Worm (Caenorhabditis elegans) whole organism, L4 larva: ENCODE data around the gene jhdm-1.

Experiments used
- F10B5.3 ChIP-seq: sonication (generic microtip); optimal IDR thresholded peaks from 2 replicates; lab custom pipeline; 2016; ENCODE audit warnings: mild to moderate bottlenecking, missing genetic modification characterization, missing compliant biosample characterization
- F26F4.8 ChIP-seq: fragments of 200-800 bp; sonication (Bioruptor generic); conservative IDR thresholded peaks from 2 replicates; pipeline ENCODE4 v1.3.6; 2022; ENCODE audit warnings: missing genetic modification characterization, missing compliant biosample characterization
- F37D6.2 ChIP-seq: sonication (generic microtip); optimal IDR thresholded peaks from 2 replicates; lab custom pipeline; 2016; ENCODE audit warnings: mild to moderate bottlenecking, missing genetic modification characterization, missing compliant biosample characterization
- T20F7.1 ChIP-seq: fragments of 200-800 bp; sonication (Bioruptor generic); optimal IDR thresholded peaks from 2 replicates; lab custom pipeline; 2018; ENCODE audit warnings: mild to moderate bottlenecking, missing genetic modification characterization, missing compliant biosample characterization
- T26A8.4 ChIP-seq: fragments of 200-800 bp; sonication (Bioruptor generic); IDR thresholded peaks from 2 replicates; pipeline ENCODE4 v1.3.6; 2022; ENCODE audit warnings: missing genetic modification characterization, missing compliant biosample characterization
- Y105C5A.15 ChIP-seq: fragments of 200-800 bp; sonication (Bioruptor generic); IDR thresholded peaks from 2 replicates; pipeline ENCODE4 v1.3.6; 2022; ENCODE audit warnings: missing genetic modification characterization, missing compliant biosample characterization
- Y48G9A.11 ChIP-seq: fragments of 200-800 bp; sonication (Bioruptor generic); IDR thresholded peaks from 2 replicates; pipeline ENCODE4 v1.3.6; 2022; ENCODE audit warnings: missing genetic modification reagents, missing genetic modification characterization, missing compliant biosample characterization
- ZK546.5 ChIP-seq, 2 experiments: sonication (generic microtip); optimal IDR thresholded peaks; 2 replicates each; lab custom pipeline; 2017; ENCODE audit warnings: missing biosample characterization in 2 of 2, missing genetic modification characterization in 2 of 2
- aha-1 ChIP-seq: fragments of 150-350 bp; peaks from one replicate; lab custom pipeline; 2014; ENCODE audit warnings: missing biosample characterization, missing genetic modification characterization
- aly-2 ChIP-seq: sonication (generic microtip); optimal IDR thresholded peaks from 2 replicates; lab custom pipeline; 2018; ENCODE audit warnings: missing biosample characterization, missing genetic modification characterization
- ama-1 ChIP-seq: fragments of 150-350 bp; optimal IDR thresholded peaks from 2 replicates; lab custom pipeline; 2014; ENCODE audit warnings: inconsistent platforms, mixed read lengths
- attf-4 ChIP-seq: sonication (generic microtip); optimal IDR thresholded peaks from 3 replicates; lab custom pipeline; 2017; ENCODE audit warnings: missing biosample characterization, missing genetic modification characterization
- ceh-20 ChIP-seq: fragments of 200-800 bp; sonication (Bioruptor generic); IDR thresholded peaks from 2 replicates; pipeline ENCODE4 v1.3.6; 2022; ENCODE audit warnings: missing genetic modification reagents, missing genetic modification characterization, missing compliant biosample characterization
- ceh-62 ChIP-seq: sonication (generic microtip); optimal IDR thresholded peaks from 2 replicates; lab custom pipeline; 2017; ENCODE audit warnings: missing biosample characterization, missing genetic modification characterization
- ceh-82 ChIP-seq: sonication (generic microtip); optimal IDR thresholded peaks from 2 replicates; lab custom pipeline; 2017; ENCODE audit warnings: missing biosample characterization, missing genetic modification characterization
- cey-2 ChIP-seq: sonication (generic microtip); optimal IDR thresholded peaks from 3 replicates; lab custom pipeline; 2017; ENCODE audit warnings: missing genetic modification characterization, mild to moderate bottlenecking, missing compliant biosample characterization, antibody characterized with exemption, borderline replicate concordance; ENCODE audit not compliant: insufficient read depth
- daf-8 ChIP-seq: fragments of 200-800 bp; sonication (Bioruptor generic); IDR thresholded peaks from 2 replicates; pipeline ENCODE4 v1.3.6; 2022; ENCODE audit warnings: missing genetic modification characterization, missing compliant biosample characterization
- dmd-6 ChIP-seq: fragments of 200-800 bp; sonication (Bioruptor generic); IDR thresholded peaks from 2 replicates; pipeline ENCODE4 v1.3.6; 2022; ENCODE audit warnings: missing genetic modification reagents, missing genetic modification characterization, missing compliant biosample characterization
- dmd-8 ChIP-seq: fragments of 200-800 bp; sonication (Bioruptor generic); IDR thresholded peaks from 2 replicates; pipeline ENCODE4 v1.3.6; 2022; ENCODE audit warnings: missing genetic modification characterization, missing compliant biosample characterization
- dpl-1 ChIP-seq: fragments of 150-350 bp; optimal IDR thresholded peaks from 2 replicates; lab custom pipeline; 2014; ENCODE audit warnings: missing biosample characterization, missing genetic modification reagents, missing genetic modification characterization
- dve-1 ChIP-seq: sonication (generic microtip); optimal IDR thresholded peaks from 2 replicates; lab custom pipeline; 2017; ENCODE audit warnings: antibody characterized with exemption, mild to moderate bottlenecking, missing genetic modification characterization, missing compliant biosample characterization; ENCODE audit not compliant: insufficient read depth
- fkh-10 ChIP-seq: fragments of 150-350 bp; optimal IDR thresholded peaks from 2 replicates; lab custom pipeline; 2014; ENCODE audit warnings: missing biosample characterization, missing genetic modification reagents, missing genetic modification characterization
- gei-8 ChIP-seq: fragments of 200-800 bp; sonication (Bioruptor generic); optimal IDR thresholded peaks from 2 replicates; lab custom pipeline; 2018; ENCODE audit warnings: mild to moderate bottlenecking, missing genetic modification characterization, missing compliant biosample characterization
- hlh-30 ChIP-seq: sonication (generic microtip); optimal IDR thresholded peaks from 2 replicates; lab custom pipeline; 2017; ENCODE audit warnings: antibody characterized with exemption, mild to moderate bottlenecking, missing genetic modification characterization, missing compliant biosample characterization; ENCODE audit not compliant: insufficient read depth
- hmg-1.1 ChIP-seq: fragments of 200-800 bp; sonication (Bioruptor generic); IDR thresholded peaks from 2 replicates; pipeline ENCODE4 v1.3.6; 2022; ENCODE audit warnings: missing genetic modification reagents, missing genetic modification characterization, missing compliant biosample characterization
- lin-1 ChIP-seq: fragments of 200-800 bp; sonication (Bioruptor generic); IDR thresholded peaks from 2 replicates; pipeline ENCODE4 v1.3.6; 2022; ENCODE audit warnings: missing genetic modification reagents, missing genetic modification characterization, missing compliant biosample characterization
- lin-13 ChIP-seq: fragments of 150-350 bp; optimal IDR thresholded peaks from 2 replicates; lab custom pipeline; 2014; ENCODE audit warnings: missing biosample characterization, missing genetic modification reagents, missing genetic modification characterization
- lin-29 ChIP-seq: fragments of 200-800 bp; sonication (Bioruptor generic); IDR thresholded peaks from 2 replicates; pipeline ENCODE4 v1.3.6; 2022; ENCODE audit warnings: missing genetic modification reagents, missing genetic modification characterization, missing compliant biosample characterization
- lin-38 ChIP-seq: fragments of 200-800 bp; sonication (Bioruptor generic); IDR thresholded peaks from 2 replicates; pipeline ENCODE4 v1.3.6; 2022; ENCODE audit warnings: missing genetic modification reagents, missing genetic modification characterization, missing compliant biosample characterization
- lin-39 ChIP-seq: fragments of 150-350 bp; optimal IDR thresholded peaks from 2 replicates; lab custom pipeline; 2014; ENCODE audit warnings: missing biosample characterization, missing genetic modification reagents, missing genetic modification characterization
- madf-5 ChIP-seq, 2 experiments: fragments of 200-800 bp; sonication (Bioruptor generic); IDR thresholded peaks; 2 replicates each; pipeline ENCODE4 v1.3.6; 2022; ENCODE audit warnings: missing compliant biosample characterization in 2 of 2, missing genetic modification characterization in 2 of 2
- madf-9 ChIP-seq: fragments of 200-800 bp; sonication (Bioruptor generic); conservative IDR thresholded peaks from 2 replicates; pipeline ENCODE4 v1.3.6; 2022; ENCODE audit warnings: missing genetic modification reagents, missing genetic modification characterization, missing compliant biosample characterization
- mes-2 ChIP-seq: sonication (generic microtip); optimal IDR thresholded peaks from 2 replicates; lab custom pipeline; 2016; ENCODE audit warnings: missing genotype, mild to moderate bottlenecking, missing genetic modification characterization, missing compliant biosample characterization; ENCODE audit not compliant: poor library complexity, severe bottlenecking
- nhr-102 ChIP-seq: sonication (generic microtip); optimal IDR thresholded peaks from 2 replicates; lab custom pipeline; 2016; ENCODE audit warnings: mild to moderate bottlenecking, missing genetic modification characterization, moderate library complexity, missing compliant biosample characterization
- nhr-111 ChIP-seq: fragments of 200-800 bp; sonication (Bioruptor generic); optimal IDR thresholded peaks from 2 replicates; lab custom pipeline; 2018; ENCODE audit warnings: mild to moderate bottlenecking, missing genetic modification characterization, missing compliant biosample characterization
- nhr-25 ChIP-seq: sonication (generic microtip); optimal IDR thresholded peaks from 2 replicates; lab custom pipeline; 2017; ENCODE audit warnings: missing genetic modification characterization, mild to moderate bottlenecking, missing compliant biosample characterization, antibody characterized with exemption, moderate library complexity, borderline replicate concordance; ENCODE audit not compliant: insufficient read depth
- nhr-28 ChIP-seq: fragments of 150-350 bp; optimal IDR thresholded peaks from 2 replicates; lab custom pipeline; 2014; ENCODE audit warnings: missing biosample characterization, missing genetic modification characterization
- nhr-41 ChIP-seq: fragments of 200-800 bp; sonication (Bioruptor generic); IDR thresholded peaks from 2 replicates; pipeline ENCODE4 v1.3.6; 2022; ENCODE audit warnings: missing genetic modification reagents, missing genetic modification characterization, missing compliant biosample characterization
- nhr-42 ChIP-seq: fragments of 200-800 bp; sonication (Bioruptor generic); IDR thresholded peaks from 2 replicates; pipeline ENCODE4 v1.3.6; 2022; ENCODE audit warnings: missing genetic modification characterization, missing compliant biosample characterization
- nhr-6 ChIP-seq: fragments of 150-350 bp; optimal IDR thresholded peaks from 2 replicates; lab custom pipeline; 2014; ENCODE audit warnings: missing biosample characterization, missing genetic modification characterization
- nhr-76 ChIP-seq: fragments of 150-350 bp; optimal IDR thresholded peaks from 2 replicates; lab custom pipeline; 2014; ENCODE audit warnings: missing biosample characterization, missing genetic modification characterization
- nhr-77 ChIP-seq: fragments of 150-350 bp; optimal IDR thresholded peaks from 2 replicates; lab custom pipeline; 2014; ENCODE audit warnings: missing biosample characterization, missing genetic modification characterization
- sdz-12 ChIP-seq: fragments of 200-800 bp; sonication (Bioruptor generic); optimal IDR thresholded peaks from 2 replicates; lab custom pipeline; 2018; ENCODE audit warnings: mild to moderate bottlenecking, missing genetic modification characterization, missing compliant biosample characterization
- set-16 ChIP-seq: fragments of 200-800 bp; sonication (Bioruptor generic); IDR thresholded peaks from 2 replicates; pipeline ENCODE4 v1.3.6; 2022; ENCODE audit warnings: missing genetic modification reagents, missing genetic modification characterization, missing compliant biosample characterization
- snpc-4 ChIP-seq: fragments of 150-350 bp; optimal IDR thresholded peaks from 2 replicates; lab custom pipeline; 2014; ENCODE audit warnings: missing biosample characterization, missing genetic modification characterization
- tra-1 ChIP-seq: fragments of 200-800 bp; sonication (Bioruptor generic); IDR thresholded peaks from 2 replicates; pipeline ENCODE4 v1.3.6; 2022; ENCODE audit warnings: missing genetic modification reagents, missing genetic modification characterization, missing compliant biosample characterization
- unc-39 ChIP-seq: sonication (generic microtip); optimal IDR thresholded peaks from 2 replicates; lab custom pipeline; 2017; ENCODE audit warnings: missing biosample characterization, missing genetic modification characterization
- zfp-2 ChIP-seq: sonication (generic microtip); optimal IDR thresholded peaks from 2 replicates; lab custom pipeline; 2016; ENCODE audit warnings: mild to moderate bottlenecking, missing genetic modification characterization, missing compliant biosample characterization
- zip-11 ChIP-seq: fragments of 200-800 bp; sonication (Bioruptor generic); IDR thresholded peaks from 2 replicates; pipeline ENCODE4 v1.3.6; 2022; ENCODE audit warnings: missing genetic modification characterization, missing compliant biosample characterization

Gene jhdm-1

DNA sequence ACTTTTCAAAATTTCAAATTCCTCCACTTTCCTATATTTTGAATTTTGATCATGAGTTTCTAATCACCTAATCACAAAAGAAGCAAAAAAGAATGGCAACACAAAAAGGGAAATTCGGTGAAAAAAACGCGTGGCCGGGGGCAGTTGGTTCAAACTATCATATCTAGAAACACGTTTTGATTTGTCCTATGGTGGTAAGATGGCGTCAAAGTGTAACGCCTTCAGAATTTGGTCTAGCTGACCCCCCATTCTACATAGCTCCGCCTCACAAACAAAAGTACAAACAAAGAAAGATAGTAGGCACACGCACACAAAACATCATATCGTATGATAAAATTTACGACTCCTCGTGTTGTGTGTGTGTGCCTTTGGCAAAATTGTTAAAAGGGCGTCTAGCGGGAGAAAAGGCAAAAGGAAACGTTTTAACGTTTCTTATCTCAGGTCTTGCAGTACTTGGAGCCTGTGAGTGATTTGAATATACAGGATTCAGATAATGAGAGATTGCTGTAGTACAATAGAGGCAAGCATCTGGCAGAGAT is 32.2 kb upstream of the jhdm-1 start (continued):
- TF ChIP-seq dmd-6 (GFP tag; lab: Robert Waterston, UW) (peak; percentile 83), madf-5 (GFP tag; IDR thresholded peaks at IDR 0.05; lab: Robert Waterston, UW) (no peak), F10B5.3 (tag; lab: Kevin White, UChicago) (no peak), lin-1 (GFP tag; lab: Robert Waterston, UW) (0 out of 2 replicates have a peak, but pooled peaks have one; percentile 15), dpl-1 (no peak), ceh-20 (GFP tag; lab: Robert Waterston, UW) (peak; percentile 31; the same call in 1 of the 2 replicates)
- TF ChIP-seq, all 104 proteins: peak for 22

DNA sequence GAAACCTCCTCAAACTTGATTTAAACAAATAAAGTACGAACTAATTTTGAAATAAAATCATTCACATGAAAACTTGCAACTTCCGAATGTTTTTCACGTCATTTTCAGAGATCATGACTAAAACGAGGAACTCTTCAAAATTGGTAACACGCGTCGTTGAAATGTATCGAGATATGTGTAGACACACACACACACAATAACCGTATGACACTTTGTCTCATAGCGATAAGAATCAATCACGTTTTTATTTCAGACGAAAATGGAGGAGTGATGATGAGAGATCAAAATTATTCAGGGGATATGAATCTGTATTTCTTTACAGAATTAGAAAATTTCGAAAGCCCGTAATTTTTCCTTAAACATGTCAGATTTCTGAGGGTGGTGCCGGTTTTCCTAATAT is 31.6 kb upstream of the jhdm-1 start:
- TF ChIP-seq nhr-42 (GFP tag; lab: Robert Waterston, UW) (no peak), T26A8.4 (GFP tag; lab: Robert Waterston, UW) (no peak), F26F4.8 (GFP tag; lab: Robert Waterston, UW) (no peak), unc-39 (tag; lab: Kevin White, UChicago) (no peak), daf-8 (GFP tag; lab: Robert Waterston, UW) (no peak), T20F7.1 (GFP tag; lab: Kevin White, UChicago) (peak; percentile 59), ZK546.5 (tag; optimal IDR thresholded peaks at IDR 0.05; lab: Kevin White, UChicago) (no peak), tra-1 (no peak), set-16 (no peak), zip-11 (no peak), nhr-76 (tag; lab: Kevin White, UChicago) (no peak), ceh-82 (no peak), zfp-2 (tag; lab: Kevin White, UChicago) (no peak), lin-29 (GFP tag; lab: Robert Waterston, UW) (no peak), nhr-6 (tag; lab: Kevin White, UChicago) (no peak), hlh-30 (peak; percentile 86), dmd-6 (GFP tag; lab: Robert Waterston, UW) (peak; percentile 73), hmg-1.1 (no peak), nhr-41 (GFP tag; lab: Robert Waterston, UW) (no peak), madf-9 (GFP tag; lab: Robert Waterston, UW) (no peak), lin-13 (GFP tag; lab: Kevin White, UChicago) (no peak), F37D6.2 (tag; lab: Kevin White, UChicago) (no peak), ceh-62 (no peak), gei-8 (GFP tag; lab: Kevin White, UChicago) (no peak), dve-1 (peak; percentile 59), nhr-77 (tag; lab: Kevin White, UChicago) (peak; percentile 4), mes-2 (tag; lab: Kevin White, UChicago) (no peak), lin-38 (GFP tag; lab: Robert Waterston, UW) (no peak), dmd-8 (GFP tag; lab: Robert Waterston, UW) (no peak), snpc-4 (tag; lab: Kevin White, UChicago) (no peak), ceh-20 (GFP tag; lab: Robert Waterston, UW) (0 out of 2 replicates have a peak, but pooled peaks have one; percentile 24), F10B5.3 (tag; lab: Kevin White, UChicago) (no peak), madf-5 (GFP tag; IDR thresholded peaks at IDR 0.05; lab: Robert Waterston, UW) (no peak), sdz-12 (GFP tag; lab: Kevin White, UChicago) (no peak), nhr-28 (tag; lab: Kevin White, UChicago) (peak; percentile 73), nhr-25 (no peak), cey-2 (tag; lab: Kevin White, UChicago) (no peak), Y48G9A.11 (GFP tag; lab: Robert Waterston, UW) (no peak), nhr-102 (tag; lab: Kevin White, UChicago) (no peak), ama-1 (lab: Kevin White, UChicago) (no peak), aly-2 (tag; lab: Kevin White, UChicago) (no peak), lin-39 (tag; lab: Kevin White, UChicago) (no peak), nhr-111 (GFP tag; lab: Kevin White, UChicago) (no peak), fkh-10 (GFP tag; lab: Kevin White, UChicago) (no peak), attf-4 (tag; lab: Kevin White, UChicago) (no peak), Y105C5A.15 (GFP tag; lab: Robert Waterston, UW) (no peak), aha-1 (no peak), lin-1 (GFP tag; lab: Robert Waterston, UW) (no peak)
